Fruit fly (Drosophila melanogaster) Kc167 (cell line): ENCODE measurements around the gene CG42713.

ENCODE experiments used
- Myc ChIP-seq: fragments of >200 bp; optimal IDR thresholded peaks from 2 replicates; lab custom pipeline; 2017; ENCODE audit warnings: missing external identifiers
- h ChIP-seq: fragments of >200 bp; optimal IDR thresholded peaks from 3 replicates; lab custom pipeline; 2018; ENCODE audit warnings: missing external identifiers
- insv ChIP-seq: fragments of >200 bp; optimal IDR thresholded peaks from 3 replicates; lab custom pipeline; 2018; ENCODE audit warnings: missing external identifiers
- psq ChIP-seq: fragments of >200 bp; optimal IDR thresholded peaks from 2 replicates; lab custom pipeline; 2017; ENCODE audit warnings: missing external identifiers
- ttk ChIP-seq: sonication (Bioruptor generic); optimal IDR thresholded peaks from 2 replicates; lab custom pipeline; 2017; ENCODE audit warnings: missing external identifiers

DNA sequence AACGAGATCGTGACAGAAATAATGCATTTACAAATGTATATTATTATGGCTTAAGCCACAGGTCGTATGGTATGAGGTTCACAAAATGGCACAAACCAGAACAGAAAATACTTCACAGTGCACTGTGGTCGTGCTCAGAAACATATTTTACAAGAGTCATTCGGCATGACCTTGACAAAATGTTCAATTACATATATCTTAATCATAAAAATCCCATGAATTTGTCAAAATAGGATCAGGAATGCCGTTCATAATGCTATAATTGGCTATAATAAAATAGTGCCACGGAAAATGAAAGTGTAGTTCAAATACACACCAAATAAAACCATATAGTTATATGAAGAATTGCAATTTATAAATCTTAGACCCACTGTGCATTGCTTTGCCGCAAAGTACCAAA, 28.4 kb downstream of the CG42713 start:
- no peak for TF ChIP-seq ttk (lab: Kevin White, UChicago)
- no peak for TF ChIP-seq insv (lab: Kevin White, UChicago)
- no peak for TF ChIP-seq Myc (lab: Kevin White, UChicago)
- TF ChIP-seq psq (lab: Kevin White, UChicago) = no peak
- no peak for TF ChIP-seq h (lab: Kevin White, UChicago)
